Fruit fly (Drosophila melanogaster): ENCODE results near the gene Pak3.

The Pak3 gene

dm6 chr3R:16496209-16496608, 42.6 kb upstream of the Pak3 start (continued):
- TF ChIP-seq CG7786 (GFP tag; optimal IDR thresholded peaks at IDR 0.05) (no peak), vvl (GFP tag; IDR thresholded peaks at IDR 0.05) (no peak), klu (GFP tag; IDR thresholded peaks at IDR 0.05) (no peak), CG8944 (GFP tag; optimal IDR thresholded peaks at IDR 0.05) (no peak), CG11723 (GFP tag; optimal IDR thresholded peaks at IDR 0.05) (peak; percentile 50), pum (GFP tag; optimal IDR thresholded peaks at IDR 0.05) (peak; percentile 40), Dip2 (GFP tag; IDR thresholded peaks at IDR 0.05) (no peak), da (GFP tag; optimal IDR thresholded peaks at IDR 0.05) (no peak), tna (GFP tag; IDR thresholded peaks at IDR 0.05; ENCODE audit: partially characterized antibody) (no peak), CG13775 (GFP tag; optimal IDR thresholded peaks at IDR 0.05) (no peak), CG31365 (tag; optimal IDR thresholded peaks at IDR 0.05) (no peak), CG3065 (GFP tag; optimal IDR thresholded peaks at IDR 0.05) (no peak), otp (GFP tag; IDR thresholded peaks at IDR 0.05) (0 out of 3 replicates have a peak, but pooled peaks have one; percentile 22), CG14860 (GFP tag; IDR thresholded peaks at IDR 0.05; ENCODE audit: partially characterized antibody) (no peak), CG16779 (GFP tag; IDR thresholded peaks at IDR 0.05) (no peak), gce (GFP tag; IDR thresholded peaks at IDR 0.05) (no peak), fd102C (GFP tag; optimal IDR thresholded peaks at IDR 0.05) (no peak), HmgZ (tag; optimal IDR thresholded peaks at IDR 0.05) (no peak)

- TF ChIP-seq CG10274 (GFP tag; optimal IDR thresholded peaks at IDR 0.05): no peak
- no peak for TF ChIP-seq sima (GFP tag; optimal IDR thresholded peaks at IDR 0.05)
- no peak for TF ChIP-seq kay (GFP tag; optimal IDR thresholded peaks at IDR 0.05)
- peak; percentile 47 for TF ChIP-seq Ets65A (GFP tag)
- TF ChIP-seq Med (GFP tag): peak; percentile 18
- no peak for TF ChIP-seq CG8359 (GFP tag; optimal IDR thresholded peaks at IDR 0.05; ENCODE audit: borderline replicate concordance)
Measured at dm6 chr3R:16495322-16495721, 41.7 kb upstream of the Pak3 start, which contains the start of gene Cad89D. Gene Cad89D (minus strand): TSS chr3R:16495422.

- TF ChIP-seq CG17802 (tag; optimal IDR thresholded peaks at IDR 0.05): no peak
- TF ChIP-seq Sox102F (GFP tag; optimal IDR thresholded peaks at IDR 0.05): no peak
- TF ChIP-seq ewg (GFP tag; optimal IDR thresholded peaks at IDR 0.05): no peak
- peak; percentile 59 for TF ChIP-seq Med (GFP tag)
- TF ChIP-seq row (GFP tag; IDR thresholded peaks at IDR 0.05): no peak
- no peak for TF ChIP-seq tgo (GFP tag; IDR thresholded peaks at IDR 0.05)
- no peak for TF ChIP-seq gt (GFP tag; IDR thresholded peaks at IDR 0.05)
- TF ChIP-seq CG8478 (optimal IDR thresholded peaks at IDR 0.05): peak; percentile 66
- no peak for TF ChIP-seq unpg (GFP tag; optimal IDR thresholded peaks at IDR 0.05)
Measured at dm6 chr3R:16485487-16486233, 32.0 kb upstream of the Pak3 start.

- TF ChIP-seq HLHmδ (GFP tag; optimal IDR thresholded peaks at IDR 0.05) (no peak), CG4617 (GFP tag; optimal IDR thresholded peaks at IDR 0.05; ENCODE audit: borderline replicate concordance) (peak; percentile 49), vnd (GFP tag; IDR thresholded peaks at IDR 0.05; ENCODE audit: partially characterized antibody) (peak; percentile 78), ato (GFP tag; IDR thresholded peaks at IDR 0.05; ENCODE audit: partially characterized antibody) (peak; percentile 79), Dll (GFP tag; IDR thresholded peaks at IDR 0.05; ENCODE audit: partially characterized antibody) (peak; percentile 94), mld (GFP tag; IDR thresholded peaks at IDR 0.05; ENCODE audit: partially characterized antibody) (peak; percentile 87), nmo (GFP tag; optimal IDR thresholded peaks at IDR 0.05) (peak; percentile 1), Dp (GFP tag; optimal IDR thresholded peaks at IDR 0.05) (peak; percentile 81), CG2129 (GFP tag; IDR thresholded peaks at IDR 0.05; ENCODE audit: partially characterized antibody) (peak; percentile 80), Chrac-16 (GFP tag; optimal IDR thresholded peaks at IDR 0.05) (no peak), CG4730 (GFP tag; IDR thresholded peaks at IDR 0.05) (no peak), CG3995 (GFP tag; optimal IDR thresholded peaks at IDR 0.05) (peak; percentile 30), CG16813 (GFP tag; IDR thresholded peaks at IDR 0.05; ENCODE audit: partially characterized antibody) (peak; percentile 78), Bgb (GFP tag; IDR thresholded peaks at IDR 0.05; ENCODE audit: partially characterized antibody) (peak; percentile 92)
Measured at dm6 chr3R:16483877-16484417, 30.3 kb upstream of the Pak3 start, which contains the start of gene Der-2. Gene Der-2 (minus strand): TSS chr3R:16484223.
